Fruit fly (Drosophila melanogaster) whole organism, embryonic: ENCODE measurements around the gene Tnpo.
A peak's percentile ranks its signal among the peaks of the same experiment; 100 is the strongest.

Source experiments
- Adf1 ChIP-seq: fragments of 200-800 bp; sonication (Bioruptor generic); IDR thresholded peaks from 2 replicates; pipeline ENCODE4 v1.3.6; 2022; ENCODE audit warnings: missing biosample characterization, missing genetic modification characterization
- CG10366 ChIP-seq: fragments of 200-800 bp; sonication (Bioruptor generic); IDR thresholded peaks from 2 replicates; pipeline ENCODE4 v1.3.6; 2022; ENCODE audit warnings: missing biosample characterization, missing genetic modification characterization
- CG10543 ChIP-seq: fragments of 200-800 bp; sonication (Bioruptor generic); optimal IDR thresholded peaks from 3 replicates; lab custom pipeline; 2017; ENCODE audit warnings: missing biosample characterization, mild to moderate bottlenecking, missing genetic modification characterization, moderate library complexity
- CG10959 ChIP-seq: fragments of 200-800 bp; sonication (Bioruptor generic); IDR thresholded peaks from 2 replicates; pipeline ENCODE4 v1.3.6; 2022; ENCODE audit warnings: missing biosample characterization, missing genetic modification characterization
- CG11093 ChIP-seq: fragments of 200-800 bp; sonication (Bioruptor generic); IDR thresholded peaks from 3 replicates; pipeline ENCODE4 v1.3.6; 2022; ENCODE audit warnings: missing biosample characterization, missing genetic modification characterization
- CG11247 ChIP-seq: fragments of 200-800 bp; sonication (Bioruptor generic); IDR thresholded peaks from 2 replicates; pipeline ENCODE4 v1.3.6; 2022; ENCODE audit warnings: missing biosample characterization, missing genetic modification characterization
- CG12659 ChIP-seq: fragments of 200-800 bp; sonication (Bioruptor generic); optimal IDR thresholded peaks from 3 replicates; lab custom pipeline; 2017; ENCODE audit warnings: mild to moderate bottlenecking, missing biosample characterization, missing genetic modification reagents, missing genetic modification characterization
- CG13424 ChIP-seq: fragments of 200-800 bp; sonication (Bioruptor generic); optimal IDR thresholded peaks from 2 replicates; lab custom pipeline; 2019; ENCODE audit warnings: missing biosample characterization, mild to moderate bottlenecking, missing genetic modification characterization, moderate library complexity
- CG16779 ChIP-seq: fragments of 200-800 bp; sonication (Bioruptor generic); IDR thresholded peaks from 2 replicates; pipeline ENCODE4 v1.3.6; 2022; ENCODE audit warnings: missing biosample characterization, missing genetic modification characterization
- CG17328 ChIP-seq: fragments of 200-800 bp; sonication (Bioruptor generic); IDR thresholded peaks from 2 replicates; pipeline ENCODE4 v1.3.6; 2022; ENCODE audit warnings: missing biosample characterization, missing genetic modification characterization
- CG17612 ChIP-seq: fragments of 200-800 bp; sonication (Bioruptor generic); IDR thresholded peaks from 2 replicates; pipeline ENCODE4 v1.3.6; 2022; ENCODE audit warnings: missing biosample characterization, missing genetic modification characterization
- CG17912 ChIP-seq: fragments of 200-800 bp; sonication (Bioruptor generic); optimal IDR thresholded peaks from 2 replicates; lab custom pipeline; 2018; ENCODE audit warnings: missing biosample characterization, mild to moderate bottlenecking, missing genetic modification characterization
- CG18599 ChIP-seq: fragments of 200-800 bp; sonication (Bioruptor generic); optimal IDR thresholded peaks from 3 replicates; lab custom pipeline; 2017; ENCODE audit warnings: missing biosample characterization, missing genetic modification characterization, mild to moderate bottlenecking, moderate library complexity, missing genetic modification reagents
- CG32767 ChIP-seq: fragments of 200-800 bp; sonication (Bioruptor generic); IDR thresholded peaks from 2 replicates; pipeline ENCODE4 v1.3.6; 2022; ENCODE audit warnings: missing biosample characterization, missing genetic modification characterization
- CG4820 ChIP-seq: fragments of 200-800 bp; sonication (Bioruptor generic); optimal IDR thresholded peaks from 3 replicates; lab custom pipeline; 2016; ENCODE audit warnings: missing biosample characterization, missing genetic modification characterization
- CG5953 ChIP-seq: fragments of 200-800 bp; sonication (Bioruptor generic); IDR thresholded peaks from 2 replicates; pipeline ENCODE4 v1.3.6; 2022; ENCODE audit warnings: missing biosample characterization, missing genetic modification characterization
- CG6813 ChIP-seq: fragments of 200-800 bp; sonication (Bioruptor generic); optimal IDR thresholded peaks from 2 replicates; lab custom pipeline; 2017; ENCODE audit warnings: missing biosample characterization, missing genetic modification characterization, mild to moderate bottlenecking, moderate library complexity, missing genetic modification reagents
- CG7556 ChIP-seq: fragments of 200-800 bp; sonication (Bioruptor generic); optimal IDR thresholded peaks from 2 replicates; lab custom pipeline; 2017; ENCODE audit warnings: missing biosample characterization, mild to moderate bottlenecking, missing genetic modification characterization
- CG7745 ChIP-seq: fragments of 200-800 bp; sonication (Bioruptor generic); optimal IDR thresholded peaks from 2 replicates; lab custom pipeline; 2018; ENCODE audit warnings: missing biosample characterization, mild to moderate bottlenecking, missing genetic modification characterization, moderate library complexity
- CG9727 ChIP-seq: fragments of 200-800 bp; sonication (Bioruptor generic); optimal IDR thresholded peaks from 3 replicates; lab custom pipeline; 2017; ENCODE audit warnings: missing biosample characterization, mild to moderate bottlenecking, missing genetic modification characterization
- Dbx ChIP-seq: fragments of 200-800 bp; sonication (Bioruptor generic); IDR thresholded peaks from 3 replicates; pipeline ENCODE4 v1.3.6; 2022; ENCODE audit warnings: missing biosample characterization, missing genetic modification characterization
- Fer3 ChIP-seq: fragments of 200-800 bp; sonication (Bioruptor generic); optimal IDR thresholded peaks from 2 replicates; lab custom pipeline; 2018; ENCODE audit warnings: missing biosample characterization, mild to moderate bottlenecking, missing genetic modification characterization, moderate library complexity
- Hand ChIP-seq: fragments of 200-800 bp; sonication (Bioruptor generic); optimal IDR thresholded peaks from 2 replicates; lab custom pipeline; 2017; ENCODE audit warnings: mild to moderate bottlenecking, missing biosample characterization, missing genetic modification reagents, missing genetic modification characterization
- Med ChIP-seq: fragments of 200-800 bp; sonication (Bioruptor generic); peaks from one replicate; lab custom pipeline; 2016; ENCODE audit warnings: missing biosample characterization, missing genetic modification characterization, mild to moderate bottlenecking, inconsistent platforms, moderate library complexity
- Nf-YB ChIP-seq: fragments of 200-800 bp; sonication (Bioruptor generic); optimal IDR thresholded peaks from 3 replicates; lab custom pipeline; 2019; ENCODE audit warnings: missing biosample characterization, mild to moderate bottlenecking, missing genetic modification characterization, moderate library complexity
- Ravus ChIP-seq: fragments of 200-800 bp; sonication (Bioruptor generic); IDR thresholded peaks from 2 replicates; pipeline ENCODE4 v1.3.6; 2022; ENCODE audit warnings: missing biosample characterization, missing genetic modification characterization
- Sin3A ChIP-seq: fragments of >200 bp; optimal IDR thresholded peaks from 2 replicates; lab custom pipeline; 2018
- Tbp ChIP-seq: fragments of >200 bp; optimal IDR thresholded peaks from 2 replicates; lab custom pipeline; 2018; ENCODE audit warnings: missing biosample characterization, missing genetic modification characterization
- Trl ChIP-seq, 3 experiments: fragments of >200 bp in 2 of 3; fragments of 200-800 bp in 1 of 3; sonication (Bioruptor generic) in 1 of 3; optimal IDR thresholded peaks; 2 replicates in 1 of 3; 3 replicates in 2 of 3; lab custom pipeline; 2016 to 2017; ENCODE audit warnings: missing biosample characterization in 1 of 3, missing genetic modification characterization in 1 of 3
- bcd ChIP-seq: fragments of 200-800 bp; sonication (Bioruptor generic); optimal IDR thresholded peaks from 2 replicates; lab custom pipeline; 2017; ENCODE audit warnings: missing biosample characterization, mild to moderate bottlenecking, missing genetic modification characterization
- cad ChIP-seq: fragments of >200 bp; optimal IDR thresholded peaks from 2 replicates; lab custom pipeline; 2017; ENCODE audit warnings: missing biosample characterization, missing genetic modification characterization
- cwo ChIP-seq: fragments of 200-800 bp; sonication (Bioruptor generic); optimal IDR thresholded peaks from 3 replicates; lab custom pipeline; 2017; ENCODE audit warnings: missing biosample characterization, missing genetic modification characterization, mild to moderate bottlenecking, moderate library complexity, missing genetic modification reagents
- dm ChIP-seq: fragments of 200-800 bp; sonication (Bioruptor generic); optimal IDR thresholded peaks from 3 replicates; lab custom pipeline; 2016; ENCODE audit warnings: missing biosample characterization, missing genetic modification characterization
- eyg ChIP-seq: fragments of 200-800 bp; sonication (Bioruptor generic); optimal IDR thresholded peaks from 3 replicates; lab custom pipeline; 2016; ENCODE audit warnings: missing biosample characterization, missing genetic modification characterization
- fd96Cb ChIP-seq: fragments of 200-800 bp; sonication (Bioruptor generic); optimal IDR thresholded peaks from 2 replicates; lab custom pipeline; 2018; ENCODE audit warnings: missing biosample characterization, mild to moderate bottlenecking, missing genetic modification characterization, moderate library complexity
- gem ChIP-seq: fragments of 200-800 bp; sonication (Bioruptor generic); optimal IDR thresholded peaks from 2 replicates; lab custom pipeline; 2019; ENCODE audit warnings: missing biosample characterization, mild to moderate bottlenecking, missing genetic modification characterization, moderate library complexity
- ind ChIP-seq: fragments of 200-800 bp; sonication (Bioruptor generic); optimal IDR thresholded peaks from 3 replicates; lab custom pipeline; 2016; ENCODE audit warnings: missing biosample characterization, missing genetic modification characterization
- lbe ChIP-seq: fragments of 200-800 bp; sonication (Bioruptor generic); optimal IDR thresholded peaks from 2 replicates; lab custom pipeline; 2016; ENCODE audit warnings: missing biosample characterization, mild to moderate bottlenecking, missing genetic modification characterization
- lola ChIP-seq, 3 experiments: fragments of >200 bp in 2 of 3; fragments of 200-800 bp in 1 of 3; sonication (Bioruptor generic) in 1 of 3; optimal IDR thresholded peaks; 2 replicates each; lab custom pipeline; 2017 to 2019; ENCODE audit warnings: missing biosample characterization in 3 of 3, missing genetic modification characterization in 3 of 3, mild to moderate bottlenecking in 1 of 3, moderate library complexity in 1 of 3
- nerfin-1 ChIP-seq: fragments of 200-800 bp; sonication (Bioruptor generic); optimal IDR thresholded peaks from 3 replicates; lab custom pipeline; 2019; ENCODE audit warnings: missing biosample characterization, mild to moderate bottlenecking, missing genetic modification characterization, moderate library complexity
- nmo ChIP-seq: fragments of 200-800 bp; sonication (Bioruptor generic); optimal IDR thresholded peaks from 2 replicates; lab custom pipeline; 2018; ENCODE audit warnings: missing biosample characterization, mild to moderate bottlenecking, missing genetic modification characterization, moderate library complexity
- phol ChIP-seq: fragments of 200-800 bp; sonication (Bioruptor generic); optimal IDR thresholded peaks from 3 replicates; lab custom pipeline; 2018; ENCODE audit warnings: missing biosample characterization, mild to moderate bottlenecking, missing genetic modification characterization, moderate library complexity
- pzg ChIP-seq: fragments of 200-800 bp; sonication (Bioruptor generic); optimal IDR thresholded peaks from 3 replicates; lab custom pipeline; 2018; ENCODE audit warnings: missing biosample characterization, mild to moderate bottlenecking, missing genetic modification characterization, moderate library complexity
- sens-2 ChIP-seq: fragments of 200-800 bp; sonication (Bioruptor generic); IDR thresholded peaks from 2 replicates; pipeline ENCODE4 v1.3.6; 2022; ENCODE audit warnings: missing biosample characterization, missing genetic modification characterization
- slou ChIP-seq: fragments of 200-800 bp; sonication (Bioruptor generic); optimal IDR thresholded peaks from 3 replicates; lab custom pipeline; 2016; ENCODE audit warnings: missing biosample characterization, missing genetic modification characterization
- sr ChIP-seq: fragments of 200-800 bp; sonication (Bioruptor generic); IDR thresholded peaks from 3 replicates; pipeline ENCODE4 v1.3.6; 2022; ENCODE audit warnings: missing biosample characterization, missing genetic modification characterization
- tna ChIP-seq: fragments of 200-800 bp; sonication (Bioruptor generic); IDR thresholded peaks from 2 replicates; pipeline ENCODE4 v1.3.6; 2022; ENCODE audit warnings: missing biosample characterization, missing genetic modification characterization; ENCODE audit not compliant: partially characterized antibody
- trem ChIP-seq: fragments of 200-800 bp; optimal IDR thresholded peaks from 3 replicates; lab custom pipeline; 2019; ENCODE audit warnings: missing biosample characterization, mild to moderate bottlenecking, missing genetic modification characterization, moderate library complexity

The Tnpo gene

DNA sequence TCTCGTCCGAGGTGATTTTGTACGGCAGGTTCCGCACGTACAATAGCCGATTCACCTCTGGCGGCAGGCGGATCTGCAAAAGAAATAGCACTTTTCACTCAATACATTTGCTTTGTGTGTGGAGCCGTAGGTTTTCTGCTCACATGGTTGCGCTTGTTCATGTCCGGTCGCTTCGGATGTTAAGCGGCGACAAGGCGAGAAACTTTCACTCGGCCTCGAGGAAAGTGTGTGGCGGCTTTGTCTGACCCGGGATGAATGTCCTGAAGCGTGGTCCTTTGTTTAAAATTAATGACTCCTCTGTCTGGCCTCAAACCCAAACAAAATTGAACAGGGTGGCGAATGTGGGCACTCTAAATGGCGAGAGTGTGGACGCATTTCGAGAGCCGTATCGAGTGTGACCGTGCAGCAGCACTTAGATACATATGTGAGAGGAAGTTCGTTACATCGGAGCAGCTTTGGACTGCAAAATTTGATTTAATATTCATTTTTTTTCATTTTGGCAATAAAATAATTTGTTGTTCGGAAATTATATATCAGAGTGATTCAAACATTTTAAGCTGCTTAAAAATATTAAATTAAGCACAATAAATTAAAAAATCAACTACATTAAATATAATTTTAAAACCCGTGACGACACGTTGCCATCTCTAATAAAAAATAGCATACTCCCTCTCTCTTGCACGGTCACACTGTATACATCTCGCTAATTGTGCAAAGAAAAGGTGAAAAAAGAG, at the start of gene Tnpo, which contains the start of gene Sf3b6 (continued):
- TF ChIP-seq CG9727 (peak; percentile 90), CG18599 (GFP tag; lab: Kevin White, UChicago) (no peak), sr (GFP tag; lab: Robert Waterston, UW) (peak; percentile 8; the same call in 1 of the 3 replicates), Med (GFP tag; lab: Kevin White, UChicago) (peak; percentile 84), CG7745 (tag; lab: Kevin White, UChicago) (no peak), CG17912 (GFP tag; lab: Kevin White, UChicago) (no peak), bcd (GFP tag; lab: Kevin White, UChicago) (peak; percentile 85), CG10543 (peak; percentile 84), CG10959 (GFP tag; lab: Robert Waterston, UW) (peak; percentile 61; the same call in 1 of the 2 replicates), Adf1 (GFP tag; lab: Robert Waterston, UW) (peak; percentile 39), CG16779 (GFP tag; lab: Robert Waterston, UW) (no peak), CG5953 (peak; percentile 28; the same call in 1 of the 2 replicates), sens-2 (peak; percentile 42; the same call in 1 of the 2 replicates), phol (tag; lab: Kevin White, UChicago) (peak; percentile 91), CG11247 (peak; percentile 71), CG12659 (GFP tag; lab: Kevin White, UChicago) (peak; percentile 92), Nf-YB (GFP tag; lab: Kevin White, UChicago) (no peak), Hand (peak; percentile 2), cad (no peak), slou (GFP tag; lab: Kevin White, UChicago) (peak; percentile 82), trem (tag; lab: Kevin White, UChicago) (peak; percentile 85), CG11093 (GFP tag; lab: Robert Waterston, UW) (peak; percentile 59; the same call in 2 of the 3 replicates), CG13424 (tag; lab: Kevin White, UChicago) (peak; percentile 90), gem (tag; lab: Kevin White, UChicago) (peak; percentile 92), lbe (GFP tag; lab: Kevin White, UChicago) (peak; percentile 61), Tbp (no peak), Trl (optimal IDR thresholded peaks at IDR 0.05; lab: Kevin White, UChicago) (peak in 1 of 2 experiments; percentile 28), Trl (GFP tag; optimal IDR thresholded peaks at IDR 0.05; lab: Kevin White, UChicago) (peak; percentile 61), pzg (GFP tag; lab: Kevin White, UChicago) (peak; percentile 74), CG17612 (no peak), dm (GFP tag; lab: Kevin White, UChicago) (peak; percentile 60), Fer3 (tag; lab: Kevin White, UChicago) (no peak), CG4820 (peak; percentile 80), CG17328 (GFP tag; lab: Robert Waterston, UW) (peak; percentile 57), Sin3A (lab: Kevin White, UChicago) (peak; percentile 81), cwo (GFP tag; lab: Kevin White, UChicago) (peak; percentile 68), nmo (GFP tag; lab: Kevin White, UChicago) (peak; percentile 93), eyg (GFP tag; lab: Kevin White, UChicago) (peak; percentile 23), ind (GFP tag; lab: Kevin White, UChicago) (peak; percentile 86), CG7556 (no peak), Dbx (GFP tag; lab: Robert Waterston, UW) (peak; percentile 84), CG10366 (GFP tag; lab: Robert Waterston, UW) (peak; percentile 86), CG6813 (no peak), lola (GFP tag; optimal IDR thresholded peaks at IDR 0.05; lab: Kevin White, UChicago) (peak in 1 of 3 experiments; percentile 91), Ravus (no peak; the same call in 1 of the 2 replicates), CG32767 (peak; percentile 82), nerfin-1 (peak; percentile 67), tna (GFP tag; lab: Robert Waterston, UW) (no peak), fd96Cb (peak; percentile 72)
